Worm (Caenorhabditis elegans): Measurements from ENCODE around the gene dve-1.

Gene dve-1

ce11 chrX:431596-431995 is 2.0 kb downstream of the dve-1 start:
- TF ChIP-seq ceh-82 (tag; optimal IDR thresholded peaks at IDR 0.05): no peak
- peak; percentile 69 for TF ChIP-seq nfya-1 (tag; optimal IDR thresholded peaks at IDR 0.05; ENCODE audit: insufficient read depth)

ce11 chrX:425535-425934 is 8.1 kb downstream of the dve-1 start, which contains the start of gene ZK1193.2:
Gene ZK1193.2 (minus strand): TSS chrX:425635.
- TF ChIP-seq nhr-43 (tag; optimal IDR thresholded peaks at IDR 0.05; ENCODE audit: poor library complexity, severe bottlenecking) (no peak), ceh-28 (tag; optimal IDR thresholded peaks at IDR 0.05) (no peak), elt-1 (tag; optimal IDR thresholded peaks at IDR 0.05) (no peak), fkh-10 (GFP tag; optimal IDR thresholded peaks at IDR 0.05) (no peak), unc-62 (GFP tag; optimal IDR thresholded peaks at IDR 0.05) (no peak), ztf-4 (tag; optimal IDR thresholded peaks at IDR 0.05) (no peak), nhr-28 (tag; optimal IDR thresholded peaks at IDR 0.05) (no peak), elt-3 (tag; optimal IDR thresholded peaks at IDR 0.05) (no peak), nhr-12 (tag; optimal IDR thresholded peaks at IDR 0.05) (no peak), elt-2 (tag; optimal IDR thresholded peaks at IDR 0.05) (no peak), jun-1 (tag; optimal IDR thresholded peaks at IDR 0.05) (no peak)

ce11 chrX:423757-424156 is 9.9 kb downstream of the dve-1 start:
- TF ChIP-seq nhr-23 (tag; optimal IDR thresholded peaks at IDR 0.05): no peak
- TF ChIP-seq nhr-25 (tag; optimal IDR thresholded peaks at IDR 0.05): no peak
- peak; percentile 62 for TF ChIP-seq elt-2 (tag; optimal IDR thresholded peaks at IDR 0.05)

ce11 chrX:421785-422657 is 11.6 kb downstream of the dve-1 start:
- TF ChIP-seq elt-1 (tag; optimal IDR thresholded peaks at IDR 0.05) (no peak), pha-4 (tag; optimal IDR thresholded peaks at IDR 0.05) (no peak), ZK546.5 (tag; optimal IDR thresholded peaks at IDR 0.05) (no peak), nhr-25 (tag; optimal IDR thresholded peaks at IDR 0.05) (no peak), nhr-23 (tag; optimal IDR thresholded peaks at IDR 0.05) (no peak), zag-1 (tag; optimal IDR thresholded peaks at IDR 0.05) (no peak), nhr-76 (tag; optimal IDR thresholded peaks at IDR 0.05) (no peak), elt-2 (tag; optimal IDR thresholded peaks at IDR 0.05) (no peak), ama-1 (optimal IDR thresholded peaks at IDR 0.05) (no peak), ceh-28 (tag; optimal IDR thresholded peaks at IDR 0.05) (no peak), nhr-43 (tag; optimal IDR thresholded peaks at IDR 0.05; ENCODE audit: poor library complexity, severe bottlenecking) (no peak), ceh-16 (tag; optimal IDR thresholded peaks at IDR 0.05) (no peak), nhr-11 (tag; optimal IDR thresholded peaks at IDR 0.05) (no peak), ztf-11 (tag; optimal IDR thresholded peaks at IDR 0.05) (no peak), egl-5 (tag; optimal IDR thresholded peaks at IDR 0.05) (no peak)

ce11 chrX:421407-421784 is 12.2 kb downstream of the dve-1 start, which contains the start of gene col-19:
Gene col-19 (plus strand): TSS chrX:421707.
- TF ChIP-seq snpc-4 (tag; optimal IDR thresholded peaks at IDR 0.05): no peak
- TF ChIP-seq ztf-4 (tag; optimal IDR thresholded peaks at IDR 0.05): no peak
- TF ChIP-seq ceh-28 (tag; optimal IDR thresholded peaks at IDR 0.05): no peak
- TF ChIP-seq ceh-9 (tag; optimal IDR thresholded peaks at IDR 0.05): no peak
- no peak for TF ChIP-seq lin-15B (tag; optimal IDR thresholded peaks at IDR 0.05)
- TF ChIP-seq hmg-11 (tag; optimal IDR thresholded peaks at IDR 0.05): no peak

- no peak for TF ChIP-seq unc-39 (tag; optimal IDR thresholded peaks at IDR 0.05)
- peak; percentile 79 for TF ChIP-seq nhr-11 (tag; optimal IDR thresholded peaks at IDR 0.05)
- TF ChIP-seq ztf-4 (tag; optimal IDR thresholded peaks at IDR 0.05): no peak
- TF ChIP-seq nhr-23 (tag; optimal IDR thresholded peaks at IDR 0.05): peak; percentile 88
- peak; percentile 95 for TF ChIP-seq tbx-2 (tag; optimal IDR thresholded peaks at IDR 0.05)
- peak; percentile 71 for TF ChIP-seq aly-2 (tag; optimal IDR thresholded peaks at IDR 0.05)
- TF ChIP-seq ceh-82 (tag; optimal IDR thresholded peaks at IDR 0.05): peak; percentile 88
- no peak for TF ChIP-seq daf-12 (tag; optimal IDR thresholded peaks at IDR 0.05)
- peak in 1 of 2 experiments; percentile 63 for TF ChIP-seq eor-1 (tag; optimal IDR thresholded peaks at IDR 0.05)
- no peak for TF ChIP-seq nhr-28 (tag; optimal IDR thresholded peaks at IDR 0.05)
- peak; percentile 90 for TF ChIP-seq nhr-25 (tag; optimal IDR thresholded peaks at IDR 0.05)
- peak; percentile 91 for TF ChIP-seq pha-4 (tag; optimal IDR thresholded peaks at IDR 0.05)
- TF ChIP-seq fkh-2 (tag; optimal IDR thresholded peaks at IDR 0.05): no peak
- peak; percentile 94 for TF ChIP-seq skn-1 (tag; optimal IDR thresholded peaks at IDR 0.05)
- TF ChIP-seq lin-15B (tag; optimal IDR thresholded peaks at IDR 0.05): peak; percentile 52
- peak in 2 of 3 experiments; percentile 26 to 53 for TF ChIP-seq elt-3 (tag; optimal IDR thresholded peaks at IDR 0.05)
- peak; percentile 22 for TF ChIP-seq nhr-237 (tag; optimal IDR thresholded peaks at IDR 0.05)
- TF ChIP-seq fkh-10 (GFP tag; optimal IDR thresholded peaks at IDR 0.05): peak; percentile 79
- no peak for TF ChIP-seq mml-1 (tag; optimal IDR thresholded peaks at IDR 0.05)
- TF ChIP-seq lsy-12 (tag; optimal IDR thresholded peaks at IDR 0.05): peak; percentile 78
- TF ChIP-seq nhr-76 (tag; optimal IDR thresholded peaks at IDR 0.05): peak; percentile 31
- peak; percentile 78 for TF ChIP-seq snpc-4 (tag; optimal IDR thresholded peaks at IDR 0.05)
- no peak for TF ChIP-seq unc-62 (GFP tag; optimal IDR thresholded peaks at IDR 0.05)
- TF ChIP-seq lin-39 (tag; optimal IDR thresholded peaks at IDR 0.05): peak; percentile 84
- peak; percentile 8 for TF ChIP-seq nhr-12 (tag; optimal IDR thresholded peaks at IDR 0.05)
Measured at ce11 chrX:410073-410572, 23.5 kb downstream of the dve-1 start.

All from whole organism, L3 larva.